Worm (Caenorhabditis elegans) whole organism, early embryonic: ENCODE data around the gene nhr-207.

ENCODE experiments used
- ama-1 ChIP-seq: fragments of 150-350 bp; optimal IDR thresholded peaks from 2 replicates; lab custom pipeline; 2014
- ets-7 ChIP-seq: sonication (generic microtip); optimal IDR thresholded peaks from 2 replicates; lab custom pipeline; 2016; ENCODE audit warnings: missing genotype, missing genetic modification characterization, missing compliant biosample characterization
- flt-1 ChIP-seq: fragments of 200-800 bp; sonication (Bioruptor generic); IDR thresholded peaks from 2 replicates; pipeline ENCODE4 v1.3.6; 2022; ENCODE audit warnings: missing genetic modification characterization, missing compliant biosample characterization
- pes-1 ChIP-seq: fragments of 200-800 bp; sonication (Bioruptor generic); IDR thresholded peaks from 2 replicates; pipeline ENCODE4 v1.3.6; 2022; ENCODE audit warnings: missing genetic modification reagents, missing genetic modification characterization, missing compliant biosample characterization
- tbx-11 ChIP-seq: fragments of 200-800 bp; sonication (Bioruptor generic); IDR thresholded peaks from 2 replicates; pipeline ENCODE4 v1.3.6; 2022; ENCODE audit warnings: missing genetic modification characterization, missing compliant biosample characterization

- TF ChIP-seq ama-1 (lab: Kevin White, UChicago) = no peak
- TF ChIP-seq ets-7 (tag; lab: Kevin White, UChicago) = no peak
- TF ChIP-seq flt-1 = no peak
- no peak for TF ChIP-seq tbx-11 (GFP tag; lab: Robert Waterston, UW)
- no peak for TF ChIP-seq pes-1 (GFP tag; lab: Robert Waterston, UW)
Measured at ce11 chrV:12106841-12107240, 10.9 kb downstream of the nhr-207 start, which contains the start of gene nhr-136.
